Worm (Caenorhabditis elegans) whole organism, late embryonic: Measurements from ENCODE around the gene F48E8.3.

ENCODE experiments used
- ama-1 ChIP-seq: fragments of 150-350 bp; optimal IDR thresholded peaks from 2 replicates; lab custom pipeline; 2014
- ceh-14 ChIP-seq: sonication (generic microtip); optimal IDR thresholded peaks from 2 replicates; lab custom pipeline; 2016; ENCODE audit warnings: missing genotype, missing genetic modification characterization, missing compliant biosample characterization
- ceh-22 ChIP-seq: sonication (generic microtip); optimal IDR thresholded peaks from 2 replicates; lab custom pipeline; 2017; ENCODE audit warnings: missing biosample characterization, missing genetic modification characterization
- ceh-9 ChIP-seq: sonication (generic microtip); optimal IDR thresholded peaks from 2 replicates; lab custom pipeline; 2016; ENCODE audit warnings: mild to moderate bottlenecking, missing genetic modification characterization, inconsistent platforms, missing compliant biosample characterization
- dmd-4 ChIP-seq: sonication (generic microtip); optimal IDR thresholded peaks from 2 replicates; lab custom pipeline; 2016; ENCODE audit warnings: borderline replicate concordance, missing genetic modification characterization, missing compliant biosample characterization
- dve-1 ChIP-seq: sonication (generic microtip); optimal IDR thresholded peaks from 2 replicates; lab custom pipeline; 2017; ENCODE audit warnings: antibody characterized with exemption, mild to moderate bottlenecking, missing genetic modification characterization, missing compliant biosample characterization
- elt-2 ChIP-seq: sonication (generic microtip); optimal IDR thresholded peaks from 2 replicates; lab custom pipeline; 2016; ENCODE audit warnings: missing genetic modification reagents, missing genetic modification characterization, missing compliant biosample characterization
- elt-4 ChIP-seq: sonication (generic microtip); optimal IDR thresholded peaks from 2 replicates; lab custom pipeline; 2016; ENCODE audit warnings: missing genetic modification characterization, missing compliant biosample characterization
- ets-4 ChIP-seq: sonication (generic microtip); optimal IDR thresholded peaks from 2 replicates; lab custom pipeline; 2016; ENCODE audit warnings: missing genetic modification characterization, missing compliant biosample characterization
- nfya-1 ChIP-seq: sonication (generic microtip); optimal IDR thresholded peaks from 2 replicates; lab custom pipeline; 2017; ENCODE audit warnings: missing genetic modification characterization, mild to moderate bottlenecking, missing compliant biosample characterization, antibody characterized with exemption, moderate library complexity
- nhr-11 ChIP-seq: fragments of 150-350 bp; optimal IDR thresholded peaks from 2 replicates; lab custom pipeline; 2014; ENCODE audit warnings: missing biosample characterization, missing genetic modification characterization

DNA sequence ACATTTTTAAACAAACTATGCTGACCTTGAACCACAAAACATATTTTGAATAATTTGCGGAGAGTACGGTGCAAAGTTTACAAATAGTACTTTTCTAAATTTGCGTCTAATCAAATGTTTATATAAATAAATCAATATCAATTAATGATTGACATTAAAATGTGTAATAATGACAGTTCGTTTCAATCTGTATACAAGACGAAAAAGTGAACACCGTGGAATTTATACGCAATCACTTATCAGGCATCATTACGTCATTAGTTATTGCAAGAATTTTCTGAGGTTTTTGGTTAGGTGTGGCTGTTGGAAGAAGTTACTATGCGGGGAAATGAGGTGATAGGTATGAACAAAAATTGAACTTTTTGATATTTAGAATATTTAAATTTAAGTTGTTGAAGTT is 34.1 kb upstream of the F48E8.3 start:
- TF ChIP-seq nhr-11 (tag; lab: Kevin White, UChicago) (no peak), nfya-1 (no peak), elt-4 (no peak), ceh-9 (tag; lab: Kevin White, UChicago) (no peak), ets-4 (no peak), ama-1 (lab: Kevin White, UChicago) (no peak), elt-2 (no peak), ceh-22 (tag; lab: Kevin White, UChicago) (no peak), ceh-14 (tag; lab: Kevin White, UChicago) (no peak), dve-1 (tag; lab: Kevin White, UChicago) (no peak), dmd-4 (no peak)
